Worm (Caenorhabditis elegans): ENCODE results near the gene srsx-16.
A peak's percentile ranks its signal among the peaks of the same experiment; 100 is the strongest.

The srsx-16 gene

DNA sequence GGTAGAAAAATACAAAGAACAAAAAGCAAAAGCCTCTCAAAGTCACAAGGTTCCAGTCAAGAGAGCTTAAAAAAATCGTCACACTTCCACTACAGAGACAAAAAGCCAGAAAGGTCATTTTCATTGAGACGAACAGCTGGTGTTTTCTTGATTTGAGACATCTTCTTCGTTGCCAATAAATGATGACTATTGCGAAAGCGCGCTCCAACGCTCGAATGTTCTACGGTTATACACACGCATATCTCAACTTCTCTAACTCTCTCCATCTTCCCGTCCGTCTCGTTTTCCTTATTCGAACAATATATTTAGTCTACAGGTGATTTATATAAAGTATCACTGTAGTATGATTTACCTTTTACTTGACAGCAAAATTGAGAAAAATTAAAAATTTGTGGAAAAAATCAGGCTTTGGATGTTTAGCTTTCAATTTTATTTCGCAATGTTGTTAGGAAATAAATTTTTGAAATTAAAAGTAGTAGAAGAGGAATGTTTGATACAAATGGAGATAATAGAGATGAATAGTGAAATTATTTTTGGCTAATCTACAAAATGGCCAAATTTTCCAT is 45.9 kb upstream of the srsx-16 start (continued):
- TF ChIP-seq xbp-1 (tag; optimal IDR thresholded peaks at IDR 0.05) (no peak), dsc-1 (tag; optimal IDR thresholded peaks at IDR 0.05) (no peak), nhr-47 (tag; optimal IDR thresholded peaks at IDR 0.05) (peak; percentile 5), alr-1 (tag; optimal IDR thresholded peaks at IDR 0.05; ENCODE audit: borderline replicate concordance) (no peak), unc-30 (tag; optimal IDR thresholded peaks at IDR 0.05) (no peak), lsy-2 (tag; optimal IDR thresholded peaks at IDR 0.05) (peak; percentile 17 to 62), mdl-1 (tag; optimal IDR thresholded peaks at IDR 0.05) (peak in 1 of 2 experiments; percentile 54), sptf-1 (tag; optimal IDR thresholded peaks at IDR 0.05) (no peak), pax-3 (tag; optimal IDR thresholded peaks at IDR 0.05) (no peak), zip-4 (GFP tag; optimal IDR thresholded peaks at IDR 0.05) (peak; percentile 42), skn-1 (tag; optimal IDR thresholded peaks at IDR 0.05) (no peak), hpl-2 (GFP tag; optimal IDR thresholded peaks at IDR 0.05) (no peak), nhr-85 (tag) (peak; percentile 81), pqm-1 (tag; optimal IDR thresholded peaks at IDR 0.05) (no peak), rnt-1 (tag; optimal IDR thresholded peaks at IDR 0.05) (peak; percentile 33), jun-1 (tag; optimal IDR thresholded peaks at IDR 0.05) (no peak), isw-1 (GFP tag; IDR thresholded peaks at IDR 0.05) (no peak), hlh-17 (GFP tag; optimal IDR thresholded peaks at IDR 0.05; ENCODE audit: borderline replicate concordance) (no peak), fkh-4 (tag; optimal IDR thresholded peaks at IDR 0.05; ENCODE audit: borderline replicate concordance) (no peak), ceh-90 (tag; optimal IDR thresholded peaks at IDR 0.05) (no peak), nhr-237 (tag; optimal IDR thresholded peaks at IDR 0.05) (peak; percentile 8), Y116A8C.19 (tag; optimal IDR thresholded peaks at IDR 0.05; ENCODE audit: borderline replicate concordance) (no peak), lin-13 (GFP tag; optimal IDR thresholded peaks at IDR 0.05) (no peak), aha-1 (tag; optimal IDR thresholded peaks at IDR 0.05) (no peak), mab-9 (GFP tag; IDR thresholded peaks at IDR 0.05) (no peak), snu-23 (GFP tag; optimal IDR thresholded peaks at IDR 0.05) (peak; percentile 63), ama-1 (optimal IDR thresholded peaks at IDR 0.05) (peak; percentile 5), swsn-7 (tag; optimal IDR thresholded peaks at IDR 0.05) (peak; percentile 36), sox-4 (tag; optimal IDR thresholded peaks at IDR 0.05) (no peak), fkh-8 (tag; optimal IDR thresholded peaks at IDR 0.05) (no peak), nhr-76 (tag; optimal IDR thresholded peaks at IDR 0.05) (no peak), hlh-4 (tag; optimal IDR thresholded peaks at IDR 0.05) (no peak), lir-3 (tag; optimal IDR thresholded peaks at IDR 0.05; ENCODE audit: poor library complexity) (peak; percentile 8), lin-35 (GFP tag; optimal IDR thresholded peaks at IDR 0.05) (peak; percentile 40 to 69), lin-39 (tag; optimal IDR thresholded peaks at IDR 0.05) (no peak), ceh-82 (tag; optimal IDR thresholded peaks at IDR 0.05) (peak in 1 of 3 experiments; percentile 12), unc-98 (GFP tag; IDR thresholded peaks at IDR 0.05) (no peak), ztf-4 (tag; optimal IDR thresholded peaks at IDR 0.05) (no peak), C04F5.9 (tag; optimal IDR thresholded peaks at IDR 0.05) (no peak), mef-2 (tag; optimal IDR thresholded peaks at IDR 0.05) (no peak), efl-1 (optimal IDR thresholded peaks at IDR 0.05) (peak; percentile 14 to 46), efl-1 (GFP tag; optimal IDR thresholded peaks at IDR 0.05 in 1 of 2) (peak in 1 of 2 experiments; percentile 5), unc-86 (tag; optimal IDR thresholded peaks at IDR 0.05) (no peak), lin-14 (GFP tag; optimal IDR thresholded peaks at IDR 0.05) (peak; percentile 85), blmp-1 (tag; optimal IDR thresholded peaks at IDR 0.05) (peak; percentile 53), dpl-1 (GFP tag; optimal IDR thresholded peaks at IDR 0.05) (peak; percentile 1 to 46 (median 27)), ztf-11 (tag; optimal IDR thresholded peaks at IDR 0.05) (no peak), ceh-8 (GFP tag; optimal IDR thresholded peaks at IDR 0.05) (no peak), nhr-12 (tag; optimal IDR thresholded peaks at IDR 0.05) (no peak), elt-2 (tag; optimal IDR thresholded peaks at IDR 0.05) (no peak), nhr-71 (tag; optimal IDR thresholded peaks at IDR 0.05) (peak; percentile 63), F16B12.6 (tag; optimal IDR thresholded peaks at IDR 0.05) (no peak), sup-37 (GFP tag; optimal IDR thresholded peaks at IDR 0.05) (no peak)

Data from whole organism, L1 larva.